Worm (Caenorhabditis elegans) whole organism, L1 larva: ENCODE results near the gene gcp-2.2.

Experiments
- C04F5.9 ChIP-seq: sonication (generic microtip); optimal IDR thresholded peaks from 2 replicates; lab custom pipeline; 2016; ENCODE audit warnings: missing genetic modification characterization, missing compliant biosample characterization
- C16A3.4 ChIP-seq: fragments of 150-350 bp; optimal IDR thresholded peaks from 2 replicates; lab custom pipeline; 2014; ENCODE audit warnings: missing biosample characterization, missing genetic modification characterization
- C34B4.2 ChIP-seq: sonication (generic microtip); optimal IDR thresholded peaks from 2 replicates; lab custom pipeline; 2017; ENCODE audit warnings: mild to moderate bottlenecking, missing genetic modification characterization, missing compliant biosample characterization
- alr-1 ChIP-seq: fragments of 200-800 bp; sonication (Bioruptor generic); optimal IDR thresholded peaks from 2 replicates; lab custom pipeline; 2018; ENCODE audit warnings: borderline replicate concordance, mild to moderate bottlenecking, missing genetic modification characterization, missing compliant biosample characterization
- ama-1 ChIP-seq: fragments of 150-350 bp; optimal IDR thresholded peaks from 2 replicates; lab custom pipeline; 2014
- blmp-1 ChIP-seq: fragments of 150-350 bp; optimal IDR thresholded peaks from 2 replicates; lab custom pipeline; 2014; ENCODE audit warnings: missing biosample characterization, missing genetic modification characterization
- ceh-63 ChIP-seq: fragments of 200-800 bp; sonication (Bioruptor generic); optimal IDR thresholded peaks from 2 replicates; lab custom pipeline; 2018; ENCODE audit warnings: mild to moderate bottlenecking, missing genetic modification characterization, missing compliant biosample characterization
- ceh-88 ChIP-seq: fragments of 200-800 bp; sonication (Bioruptor generic); IDR thresholded peaks from 2 replicates; pipeline ENCODE4 v1.3.6; 2022; ENCODE audit warnings: missing genetic modification characterization, missing compliant biosample characterization
- ceh-90 ChIP-seq: sonication (generic microtip); optimal IDR thresholded peaks from 2 replicates; lab custom pipeline; 2016; ENCODE audit warnings: missing genetic modification characterization, missing compliant biosample characterization
- dpl-1 ChIP-seq, 3 experiments: fragments of 150-350 bp in 2 of 3; sonication (generic microtip) in 1 of 3; optimal IDR thresholded peaks; 2 replicates each; lab custom pipeline; 2014 to 2017; ENCODE audit warnings: missing biosample characterization in 3 of 3, missing genetic modification characterization in 3 of 3, missing genetic modification reagents in 3 of 3
- dsc-1 ChIP-seq: sonication (generic microtip); optimal IDR thresholded peaks from 2 replicates; lab custom pipeline; 2016; ENCODE audit warnings: mild to moderate bottlenecking, missing genetic modification characterization, missing compliant biosample characterization
- efl-1 ChIP-seq, 4 experiments: fragments of 150-350 bp; optimal IDR thresholded peaks in 3 of 4; peaks in 1 of 4; 1 replicate in 1 of 4; 2 replicates in 3 of 4; lab custom pipeline; 2014; ENCODE audit warnings: missing biosample characterization in 2 of 4, missing genetic modification characterization in 2 of 4, missing genetic modification reagents in 2 of 4
- egl-13 ChIP-seq: sonication (generic microtip); optimal IDR thresholded peaks from 2 replicates; lab custom pipeline; 2016; ENCODE audit warnings: missing genotype, missing genetic modification reagents, missing genetic modification characterization, missing compliant biosample characterization
- elt-3 ChIP-seq, 6 experiments: fragments of 150-350 bp in 1 of 6; sonication (generic microtip); optimal IDR thresholded peaks; 2 replicates each; lab custom pipeline; 2017 to 2018; ENCODE audit warnings: missing biosample characterization in 6 of 6, missing genetic modification characterization in 6 of 6, inconsistent platforms in 1 of 6
- ets-5 ChIP-seq: fragments of 200-800 bp; sonication (Bioruptor generic); IDR thresholded peaks from 2 replicates; pipeline ENCODE4 v1.3.6; 2022; ENCODE audit warnings: missing genetic modification characterization, missing compliant biosample characterization
- grh-1 ChIP-seq: fragments of 200-800 bp; sonication (Bioruptor generic); IDR thresholded peaks from 2 replicates; pipeline ENCODE4 v1.3.6; 2022; ENCODE audit warnings: missing genetic modification reagents, missing genetic modification characterization, missing compliant biosample characterization
- hlh-17 ChIP-seq: fragments of 200-800 bp; sonication (Bioruptor generic); optimal IDR thresholded peaks from 2 replicates; lab custom pipeline; 2018; ENCODE audit warnings: missing genetic modification characterization, mild to moderate bottlenecking, missing compliant biosample characterization, moderate library complexity, borderline replicate concordance
- hlh-4 ChIP-seq: sonication (generic microtip); optimal IDR thresholded peaks from 2 replicates; lab custom pipeline; 2016; ENCODE audit warnings: mild to moderate bottlenecking, missing genetic modification characterization, missing compliant biosample characterization
- jun-1 ChIP-seq: fragments of 150-350 bp; optimal IDR thresholded peaks from 2 replicates; lab custom pipeline; 2014; ENCODE audit warnings: missing biosample characterization, missing genetic modification reagents, missing genetic modification characterization
- lin-13 ChIP-seq: fragments of 150-350 bp; optimal IDR thresholded peaks from 2 replicates; lab custom pipeline; 2014; ENCODE audit warnings: missing biosample characterization, missing genetic modification reagents, missing genetic modification characterization
- lin-35 ChIP-seq, 2 experiments: fragments of 150-350 bp; optimal IDR thresholded peaks; 2 replicates each; lab custom pipeline; 2014; ENCODE audit warnings: missing biosample characterization in 2 of 2, missing genetic modification characterization in 2 of 2, missing genetic modification reagents in 2 of 2
- lir-3 ChIP-seq: sonication (generic microtip); optimal IDR thresholded peaks from 2 replicates; lab custom pipeline; 2016; ENCODE audit warnings: mild to moderate bottlenecking, missing genetic modification characterization, moderate library complexity, missing compliant biosample characterization; ENCODE audit not compliant: poor library complexity
- lsy-2 ChIP-seq, 2 experiments: fragments of 150-350 bp; optimal IDR thresholded peaks; 2 replicates each; lab custom pipeline; 2014; ENCODE audit warnings: missing biosample characterization in 2 of 2, missing genetic modification characterization in 2 of 2
- mab-9 ChIP-seq: fragments of 200-800 bp; sonication (Bioruptor generic); IDR thresholded peaks from 2 replicates; pipeline ENCODE4 v1.3.6; 2022; ENCODE audit warnings: missing genetic modification reagents, missing genetic modification characterization, missing compliant biosample characterization
- mdl-1 ChIP-seq, 2 experiments: fragments of 150-350 bp; optimal IDR thresholded peaks; 2 replicates each; lab custom pipeline; 2014 to 2017; ENCODE audit warnings: missing biosample characterization in 2 of 2, missing genetic modification characterization in 2 of 2, inconsistent platforms in 1 of 2
- mef-2 ChIP-seq: fragments of 150-350 bp; optimal IDR thresholded peaks from 2 replicates; lab custom pipeline; 2014; ENCODE audit warnings: missing biosample characterization, missing genetic modification characterization
- nhr-11 ChIP-seq: fragments of 150-350 bp; optimal IDR thresholded peaks from 2 replicates; lab custom pipeline; 2014; ENCODE audit warnings: missing biosample characterization, missing genetic modification characterization
- nhr-19 ChIP-seq: fragments of 200-800 bp; sonication (Bioruptor generic); conservative IDR thresholded peaks from 2 replicates; pipeline ENCODE4 v1.3.6; 2022; ENCODE audit warnings: missing genetic modification characterization, missing compliant biosample characterization
- nhr-20 ChIP-seq: sonication (generic microtip); optimal IDR thresholded peaks from 2 replicates; lab custom pipeline; 2016; ENCODE audit warnings: mild to moderate bottlenecking, missing genetic modification characterization, missing compliant biosample characterization
- nhr-28 ChIP-seq: fragments of 150-350 bp; optimal IDR thresholded peaks from 2 replicates; lab custom pipeline; 2014; ENCODE audit warnings: missing biosample characterization, missing genetic modification characterization
- nhr-71 ChIP-seq: sonication (generic microtip); optimal IDR thresholded peaks from 2 replicates; lab custom pipeline; 2016; ENCODE audit warnings: mild to moderate bottlenecking, missing genetic modification characterization, moderate library complexity, missing compliant biosample characterization
- nhr-77 ChIP-seq: fragments of 150-350 bp; optimal IDR thresholded peaks from 2 replicates; lab custom pipeline; 2014; ENCODE audit warnings: missing biosample characterization, missing genetic modification characterization
- nhr-85 ChIP-seq: sonication (generic microtip); peaks from one replicate; lab custom pipeline; 2016; ENCODE audit warnings: missing genetic modification characterization, inconsistent platforms, missing compliant biosample characterization
- skn-1 ChIP-seq: fragments of 150-350 bp; optimal IDR thresholded peaks from 2 replicates; lab custom pipeline; 2014; ENCODE audit warnings: missing biosample characterization, missing genetic modification characterization
- snpc-4 ChIP-seq: fragments of 150-350 bp; optimal IDR thresholded peaks from 2 replicates; lab custom pipeline; 2014; ENCODE audit warnings: missing biosample characterization, missing genetic modification characterization
- snu-23 ChIP-seq: sonication (generic microtip); optimal IDR thresholded peaks from 2 replicates; lab custom pipeline; 2016; ENCODE audit warnings: missing genetic modification characterization, missing compliant biosample characterization
- sox-4 ChIP-seq: sonication (generic microtip); optimal IDR thresholded peaks from 2 replicates; lab custom pipeline; 2016; ENCODE audit warnings: missing genetic modification characterization, missing compliant biosample characterization
- sptf-1 ChIP-seq: fragments of 150-350 bp; optimal IDR thresholded peaks from 2 replicates; lab custom pipeline; 2014; ENCODE audit warnings: missing biosample characterization, missing genetic modification characterization
- sup-37 ChIP-seq: fragments of 200-800 bp; sonication (Bioruptor generic); optimal IDR thresholded peaks from 2 replicates; lab custom pipeline; 2018; ENCODE audit warnings: mild to moderate bottlenecking, missing genetic modification characterization, missing compliant biosample characterization
- unc-130 ChIP-seq: fragments of 150-350 bp; optimal IDR thresholded peaks from 2 replicates; lab custom pipeline; 2017; ENCODE audit warnings: missing biosample characterization, missing genetic modification characterization, inconsistent platforms
- unc-30 ChIP-seq: sonication (generic microtip); optimal IDR thresholded peaks from 2 replicates; lab custom pipeline; 2017; ENCODE audit warnings: missing biosample characterization, missing genetic modification characterization
- unc-86 ChIP-seq: sonication (generic microtip); optimal IDR thresholded peaks from 2 replicates; lab custom pipeline; 2016; ENCODE audit warnings: missing genetic modification characterization, missing compliant biosample characterization
- unc-98 ChIP-seq: fragments of 200-800 bp; sonication (Bioruptor generic); IDR thresholded peaks from 2 replicates; pipeline ENCODE4 v1.3.6; 2022; ENCODE audit warnings: missing genetic modification characterization, missing compliant biosample characterization
- vab-15 ChIP-seq: sonication (generic microtip); optimal IDR thresholded peaks from 2 replicates; lab custom pipeline; 2017; ENCODE audit warnings: missing genotype, mild to moderate bottlenecking, missing genetic modification characterization, missing compliant biosample characterization
- zip-4 ChIP-seq: fragments of 200-800 bp; sonication (Bioruptor generic); optimal IDR thresholded peaks from 2 replicates; lab custom pipeline; 2018; ENCODE audit warnings: mild to moderate bottlenecking, missing genetic modification characterization, moderate library complexity, missing compliant biosample characterization
- ztf-11 ChIP-seq, 2 experiments: sonication (generic microtip); optimal IDR thresholded peaks; 2 replicates each; lab custom pipeline; 2016 to 2017; ENCODE audit warnings: missing genetic modification characterization in 2 of 2, missing biosample characterization in 1 of 2, missing compliant biosample characterization in 1 of 2
- ztf-4 ChIP-seq: fragments of 150-350 bp; optimal IDR thresholded peaks from 2 replicates; lab custom pipeline; 2014; ENCODE audit warnings: missing biosample characterization, missing genetic modification characterization

Gene gcp-2.2

DNA sequence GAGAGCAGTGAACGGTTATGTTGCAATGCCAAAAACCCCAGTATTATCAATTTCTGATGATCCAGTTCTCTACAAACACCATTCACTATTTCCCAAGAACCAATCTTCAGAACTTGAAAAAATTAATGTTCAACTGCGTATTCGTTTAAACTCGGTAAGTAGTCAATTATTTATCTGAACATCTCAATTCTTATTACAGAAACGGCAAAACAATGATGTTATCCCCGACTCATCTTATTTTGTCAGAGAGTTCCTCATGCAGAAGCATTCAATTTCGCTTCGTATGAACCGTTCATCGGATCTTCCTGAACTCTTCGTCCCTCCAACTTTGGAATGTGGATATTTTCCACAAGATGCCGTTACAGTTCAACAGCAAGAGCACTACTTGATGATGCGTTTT lies 13.8 kb upstream of the gcp-2.2 start:
- TF ChIP-seq unc-86 (tag; lab: Kevin White, UChicago) (no peak), hlh-17 (GFP tag; lab: Kevin White, UChicago) (no peak), nhr-85 (tag; lab: Kevin White, UChicago) (no peak), ztf-4 (tag; lab: Kevin White, UChicago) (no peak), ets-5 (GFP tag; lab: Robert Waterston, UW) (no peak), jun-1 (tag; lab: Kevin White, UChicago) (no peak), unc-130 (tag; lab: Kevin White, UChicago) (no peak), sox-4 (tag; lab: Kevin White, UChicago) (no peak), grh-1 (GFP tag; lab: Robert Waterston, UW) (no peak), vab-15 (tag; lab: Kevin White, UChicago) (no peak)

DNA sequence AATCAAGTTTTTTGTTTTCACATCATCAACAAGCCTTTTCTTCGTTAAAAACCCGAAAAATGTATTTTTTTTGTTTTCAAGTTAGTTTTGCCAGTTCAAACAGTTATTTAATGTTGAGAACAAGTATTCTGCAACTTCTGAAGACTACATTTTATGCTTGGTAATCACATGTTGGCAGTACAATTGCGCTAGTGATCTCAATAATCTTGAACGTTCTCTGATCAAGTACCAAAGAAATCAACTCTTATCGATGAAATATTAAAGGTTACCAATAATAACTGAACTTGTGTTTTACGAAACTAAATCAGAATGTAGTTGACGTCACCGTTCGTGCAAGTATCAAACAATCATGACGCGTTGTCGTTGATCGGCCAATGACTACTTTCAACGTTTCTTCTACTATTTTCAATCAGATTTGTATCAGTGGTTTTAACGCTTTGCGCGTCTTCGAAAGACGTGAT lies 3.9 kb upstream of the gcp-2.2 start, which contains the start of gene C35C5.8:
TSS of gene C35C5.8 (plus strand) at position 51 of the 461 bp plus-strand sequence.
- TF ChIP-seq ceh-90 (tag; lab: Kevin White, UChicago) (no peak), C34B4.2 (tag; lab: Kevin White, UChicago) (no peak), nhr-71 (tag; lab: Kevin White, UChicago) (no peak), lin-13 (GFP tag; lab: Kevin White, UChicago) (no peak), mef-2 (tag; lab: Kevin White, UChicago) (no peak), C16A3.4 (tag; lab: Kevin White, UChicago) (no peak), dpl-1 (GFP tag; optimal IDR thresholded peaks at IDR 0.05; lab: Kevin White, UChicago) (no peak), elt-3 (tag; optimal IDR thresholded peaks at IDR 0.05; lab: Kevin White, UChicago) (peak in 1 of 6 experiments; percentile 32), zip-4 (GFP tag; lab: Kevin White, UChicago) (no peak), nhr-77 (no peak), ztf-11 (tag; optimal IDR thresholded peaks at IDR 0.05; lab: Kevin White, UChicago) (no peak), lsy-2 (tag; optimal IDR thresholded peaks at IDR 0.05; lab: Kevin White, UChicago) (no peak), ets-5 (GFP tag; lab: Robert Waterston, UW) (no peak), nhr-19 (GFP tag; lab: Robert Waterston, UW) (peak; percentile 61), lir-3 (no peak), mdl-1 (tag; optimal IDR thresholded peaks at IDR 0.05; lab: Kevin White, UChicago) (no peak), nhr-28 (tag; lab: Kevin White, UChicago) (no peak), nhr-11 (tag; lab: Kevin White, UChicago) (no peak), nhr-20 (tag; lab: Kevin White, UChicago) (peak; percentile 71), snpc-4 (tag; lab: Kevin White, UChicago) (no peak), nhr-85 (tag; lab: Kevin White, UChicago) (peak; percentile 82), efl-1 (optimal IDR thresholded peaks at IDR 0.05; lab: Kevin White, UChicago) (no peak), efl-1 (GFP tag; optimal IDR thresholded peaks at IDR 0.05 in 1 of 2; lab: Kevin White, UChicago) (no peak), unc-30 (tag; lab: Kevin White, UChicago) (no peak), lin-35 (GFP tag; optimal IDR thresholded peaks at IDR 0.05; lab: Kevin White, UChicago) (no peak), vab-15 (tag; lab: Kevin White, UChicago) (no peak), ceh-63 (GFP tag; lab: Kevin White, UChicago) (no peak), sup-37 (GFP tag; lab: Kevin White, UChicago) (no peak), alr-1 (tag; lab: Kevin White, UChicago) (no peak), snu-23 (GFP tag; lab: Kevin White, UChicago) (peak; percentile 19), blmp-1 (tag; lab: Kevin White, UChicago) (peak; percentile 26), sptf-1 (tag; lab: Kevin White, UChicago) (no peak), sox-4 (tag; lab: Kevin White, UChicago) (no peak)

DNA sequence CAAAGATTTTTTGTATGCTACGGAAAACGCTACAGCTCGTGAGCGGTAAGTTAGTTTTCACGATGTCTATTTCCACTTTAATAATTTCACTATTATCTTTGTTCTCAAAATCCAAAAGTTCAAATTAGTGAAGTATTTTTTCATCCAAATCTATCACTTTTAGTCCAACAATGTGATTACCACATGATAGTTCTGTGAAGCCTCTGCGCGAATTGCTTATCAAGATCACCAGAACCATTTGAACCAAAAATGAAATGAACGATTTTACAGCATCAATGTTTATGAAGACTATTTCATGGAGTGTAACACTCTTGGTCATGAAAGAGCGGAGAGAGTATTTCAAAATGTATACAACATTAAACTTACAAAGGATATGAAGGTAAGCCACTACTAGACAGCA lies 3.1 kb upstream of the gcp-2.2 start:
- TF ChIP-seq mab-9 (GFP tag; lab: Robert Waterston, UW) (no peak), C04F5.9 (tag; lab: Kevin White, UChicago) (no peak), unc-98 (GFP tag; lab: Robert Waterston, UW) (no peak), skn-1 (tag; lab: Kevin White, UChicago) (no peak), snpc-4 (tag; lab: Kevin White, UChicago) (no peak), efl-1 (optimal IDR thresholded peaks at IDR 0.05; lab: Kevin White, UChicago) (no peak), efl-1 (GFP tag; optimal IDR thresholded peaks at IDR 0.05 in 1 of 2; lab: Kevin White, UChicago) (peak in 1 of 2 experiments; percentile 18), grh-1 (GFP tag; lab: Robert Waterston, UW) (no peak), jun-1 (tag; lab: Kevin White, UChicago) (no peak), nhr-20 (tag; lab: Kevin White, UChicago) (peak; percentile 52), blmp-1 (tag; lab: Kevin White, UChicago) (peak; percentile 62), ztf-4 (tag; lab: Kevin White, UChicago) (no peak), ama-1 (lab: Kevin White, UChicago) (no peak), ceh-88 (GFP tag; lab: Robert Waterston, UW) (no peak), hlh-4 (tag; lab: Kevin White, UChicago) (no peak), egl-13 (no peak), nhr-19 (GFP tag; lab: Robert Waterston, UW) (0 out of 2 replicates have a peak, but pooled peaks have one; percentile 35), dsc-1 (no peak), elt-3 (tag; optimal IDR thresholded peaks at IDR 0.05; lab: Kevin White, UChicago) (peak in 2 of 6 experiments; percentile 11 to 73), nhr-77 (no peak), dpl-1 (GFP tag; optimal IDR thresholded peaks at IDR 0.05; lab: Kevin White, UChicago) (no peak)
